Fruit fly (Drosophila melanogaster): ENCODE data around the gene otu.

Gene otu

DNA sequence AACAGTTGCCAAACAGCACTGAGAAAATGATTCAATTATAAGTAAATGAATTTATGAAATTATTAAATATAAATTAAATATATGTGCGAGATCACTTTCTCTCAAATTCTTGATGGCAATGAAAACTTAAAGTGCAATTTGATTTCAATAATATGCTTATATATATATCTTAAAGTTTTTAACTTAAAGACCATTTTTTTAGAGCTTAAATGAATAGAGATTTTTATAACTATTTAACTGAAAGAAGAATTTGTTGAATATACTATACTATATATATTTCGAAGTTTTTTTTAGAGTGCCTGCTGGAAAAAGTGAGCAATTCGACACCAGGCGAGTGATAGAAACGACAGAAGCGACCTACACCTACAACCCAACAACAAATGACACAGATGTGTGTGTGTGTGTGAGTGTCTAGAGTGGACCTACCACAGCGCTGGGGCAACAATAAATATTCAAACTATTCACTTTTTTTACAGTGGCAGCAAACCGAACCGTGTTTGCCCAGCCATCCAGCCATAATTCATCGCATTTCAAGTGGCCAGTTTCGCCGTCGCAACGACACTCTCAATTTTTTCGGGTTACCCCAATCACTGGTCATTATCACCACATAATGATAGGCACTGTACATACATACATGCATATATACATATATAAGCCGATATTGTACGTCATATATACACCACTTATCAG, 44.3 kb downstream of the otu start (continued):
- TF ChIP-seq fru (optimal IDR thresholded peaks at IDR 0.05), result no peak
- TF ChIP-seq BtbVII (GFP tag; optimal IDR thresholded peaks at IDR 0.05), result peak; percentile 11
- no peak for TF ChIP-seq H2.0 (GFP tag; IDR thresholded peaks at IDR 0.05)
- peak; percentile 60 for TF ChIP-seq Rfx (GFP tag; IDR thresholded peaks at IDR 0.05)
- TF ChIP-seq CG8924 (tag; optimal IDR thresholded peaks at IDR 0.05), result peak; percentile 89
- TF ChIP-seq psq (GFP tag; optimal IDR thresholded peaks at IDR 0.05), result no peak
- no peak for TF ChIP-seq CG14014 (GFP tag; IDR thresholded peaks at IDR 0.05)
- peak; percentile 48 for TF ChIP-seq CG12769 (tag; optimal IDR thresholded peaks at IDR 0.05)
- TF ChIP-seq CG30020 (tag; optimal IDR thresholded peaks at IDR 0.05), result peak; percentile 27
- no peak for TF ChIP-seq maf-S (GFP tag; optimal IDR thresholded peaks at IDR 0.05)
- TF ChIP-seq lab (GFP tag; optimal IDR thresholded peaks at IDR 0.05), result peak; percentile 61
- no peak for TF ChIP-seq CG9817 (tag; optimal IDR thresholded peaks at IDR 0.05)
- peak; percentile 54 for TF ChIP-seq CG9437 (GFP tag; optimal IDR thresholded peaks at IDR 0.05)
- TF ChIP-seq ewg (GFP tag; optimal IDR thresholded peaks at IDR 0.05), result no peak
- TF ChIP-seq E2f2 (GFP tag; IDR thresholded peaks at IDR 0.05), result peak; percentile 17; the same call in 1 of the 2 replicates
- TF ChIP-seq az2 (GFP tag; optimal IDR thresholded peaks at IDR 0.05), result peak; percentile 35
- TF ChIP-seq CG4360 (GFP tag; IDR thresholded peaks at IDR 0.05), result peak; percentile 49
- TF ChIP-seq Xrp1 (GFP tag; IDR thresholded peaks at IDR 0.05), result peak; percentile 66
- peak; percentile 32 for TF ChIP-seq CG1233 (GFP tag; optimal IDR thresholded peaks at IDR 0.05)
- TF ChIP-seq CG9932 (GFP tag; IDR thresholded peaks at IDR 0.05), result peak; percentile 40
- peak; percentile 22 for TF ChIP-seq Meics (GFP tag; optimal IDR thresholded peaks at IDR 0.05)
- TF ChIP-seq CG31388 (GFP tag; optimal IDR thresholded peaks at IDR 0.05), result no peak
- peak; percentile 57 for TF ChIP-seq CG15269 (tag; optimal IDR thresholded peaks at IDR 0.05)
- peak; percentile 14 for TF ChIP-seq oc (tag; optimal IDR thresholded peaks at IDR 0.05)
- no peak for TF ChIP-seq CG13894 (tag; optimal IDR thresholded peaks at IDR 0.05)
- no peak for TF ChIP-seq CHES-1-like (GFP tag; optimal IDR thresholded peaks at IDR 0.05)
- TF ChIP-seq HLH4C (GFP tag; IDR thresholded peaks at IDR 0.05; ENCODE audit: partially characterized antibody), result no peak
- no peak for TF ChIP-seq schlank (tag; optimal IDR thresholded peaks at IDR 0.05)
- TF ChIP-seq gcm (GFP tag; optimal IDR thresholded peaks at IDR 0.05), result peak; percentile 73
- 0 out of 3 replicates have a peak, but pooled peaks have one; percentile 19 for TF ChIP-seq gce (GFP tag; IDR thresholded peaks at IDR 0.05)
- TF ChIP-seq gsb-n (tag; optimal IDR thresholded peaks at IDR 0.05), result peak; percentile 71
- TF ChIP-seq CG7928 (GFP tag; optimal IDR thresholded peaks at IDR 0.05), result no peak
- TF ChIP-seq wdn (GFP tag; IDR thresholded peaks at IDR 0.05), result no peak
- 0 out of 2 replicates have a peak, but pooled peaks have one; percentile 51 for TF ChIP-seq chm (GFP tag; IDR thresholded peaks at IDR 0.05)
- TF ChIP-seq toy (GFP tag; IDR thresholded peaks at IDR 0.05), result no peak
- peak; percentile 29; the same call in 1 of the 2 replicates for TF ChIP-seq CG10959 (GFP tag; IDR thresholded peaks at IDR 0.05)
- no peak for TF ChIP-seq mam (GFP tag; optimal IDR thresholded peaks at IDR 0.05)
- TF ChIP-seq CG30431 (GFP tag; optimal IDR thresholded peaks at IDR 0.05), result no peak
- TF ChIP-seq fd96Cb (tag; optimal IDR thresholded peaks at IDR 0.05), result peak; percentile 72
- TF ChIP-seq unc-4 (GFP tag; IDR thresholded peaks at IDR 0.05; ENCODE audit: partially characterized antibody), result no peak
- peak; percentile 45 for TF ChIP-seq Hr3 (GFP tag; optimal IDR thresholded peaks at IDR 0.05)
- TF ChIP-seq amos (GFP tag; IDR thresholded peaks at IDR 0.05; ENCODE audit: partially characterized antibody), result no peak
- TF ChIP-seq Camta (GFP tag; optimal IDR thresholded peaks at IDR 0.05), result no peak
- TF ChIP-seq tgo (GFP tag; IDR thresholded peaks at IDR 0.05), result 0 out of 3 replicates have a peak, but pooled peaks have one; percentile 30
- TF ChIP-seq chn (GFP tag; optimal IDR thresholded peaks at IDR 0.05), result peak; percentile 7
- TF ChIP-seq lola (GFP tag; optimal IDR thresholded peaks at IDR 0.05), result peak in 1 of 3 experiments; percentile 83
- peak; percentile 36 for TF ChIP-seq CG30403 (GFP tag; optimal IDR thresholded peaks at IDR 0.05)
- no peak for TF ChIP-seq CG11456 (GFP tag; IDR thresholded peaks at IDR 0.05)
- no peak for TF ChIP-seq CG18619 (GFP tag; optimal IDR thresholded peaks at IDR 0.05)
- TF ChIP-seq Spps (tag; optimal IDR thresholded peaks at IDR 0.05), result peak; percentile 61
